Fruit fly (Drosophila melanogaster) whole organism, adult: ENCODE measurements around the gene Wdr81.

Source experiments
- CG11617 ChIP-seq: fragments of 200-800 bp; sonication (Bioruptor generic); optimal IDR thresholded peaks from 2 replicates; lab custom pipeline; 2017; ENCODE audit warnings: mild to moderate bottlenecking, missing biosample characterization, missing genetic modification reagents, missing genetic modification characterization
- CG12768 ChIP-seq: fragments of 200-800 bp; sonication (Bioruptor generic); optimal IDR thresholded peaks from 2 replicates; lab custom pipeline; 2017; ENCODE audit warnings: missing biosample characterization, missing genetic modification characterization, mild to moderate bottlenecking, moderate library complexity, missing genetic modification reagents
- CG14711 ChIP-seq: fragments of 200-800 bp; sonication (Bioruptor generic); optimal IDR thresholded peaks from 2 replicates; lab custom pipeline; 2018; ENCODE audit warnings: missing biosample characterization, mild to moderate bottlenecking, missing genetic modification characterization, moderate library complexity
- CG1620 ChIP-seq: fragments of 200-800 bp; sonication (Bioruptor generic); optimal IDR thresholded peaks from 2 replicates; lab custom pipeline; 2016; ENCODE audit warnings: missing biosample characterization, missing genetic modification characterization
- CG33017 ChIP-seq: fragments of 200-800 bp; sonication (Bioruptor generic); optimal IDR thresholded peaks from 2 replicates; lab custom pipeline; 2018; ENCODE audit warnings: missing biosample characterization, mild to moderate bottlenecking, missing genetic modification characterization, moderate library complexity
- CG5204 ChIP-seq: fragments of 200-800 bp; sonication (Bioruptor generic); optimal IDR thresholded peaks from 2 replicates; lab custom pipeline; 2016; ENCODE audit warnings: missing biosample characterization, missing genetic modification characterization
- CG7045 ChIP-seq: fragments of 200-800 bp; sonication (Bioruptor generic); optimal IDR thresholded peaks from 2 replicates; lab custom pipeline; 2017; ENCODE audit warnings: missing biosample characterization, mild to moderate bottlenecking, missing genetic modification characterization
- CG7101 ChIP-seq: fragments of 200-800 bp; sonication (Bioruptor generic); optimal IDR thresholded peaks from 2 replicates; lab custom pipeline; 2018; ENCODE audit warnings: missing biosample characterization, mild to moderate bottlenecking, missing genetic modification characterization, moderate library complexity
- Clk ChIP-seq: fragments of 200-800 bp; sonication (Bioruptor generic); optimal IDR thresholded peaks from 2 replicates; lab custom pipeline; 2017; ENCODE audit warnings: missing biosample characterization, missing genetic modification characterization
- Crg-1 ChIP-seq: fragments of 200-800 bp; sonication (Bioruptor generic); optimal IDR thresholded peaks from 2 replicates; lab custom pipeline; 2016; ENCODE audit warnings: missing biosample characterization, missing genetic modification characterization
- Hr96 ChIP-seq: fragments of 200-800 bp; sonication (Bioruptor generic); optimal IDR thresholded peaks from 2 replicates; lab custom pipeline; 2016; ENCODE audit warnings: missing biosample characterization, missing genetic modification characterization
- Mnt ChIP-seq: fragments of 200-800 bp; sonication (Bioruptor generic); optimal IDR thresholded peaks from 2 replicates; lab custom pipeline; 2016; ENCODE audit warnings: missing biosample characterization, mild to moderate bottlenecking, missing genetic modification characterization
- bab1 ChIP-seq: fragments of 200-800 bp; sonication (Bioruptor generic); optimal IDR thresholded peaks from 3 replicates; lab custom pipeline; 2019; ENCODE audit warnings: missing biosample characterization, mild to moderate bottlenecking, missing genetic modification characterization, moderate library complexity
- cic ChIP-seq: fragments of 200-800 bp; sonication (Bioruptor generic); optimal IDR thresholded peaks from 2 replicates; lab custom pipeline; 2017; ENCODE audit warnings: missing biosample characterization, mild to moderate bottlenecking, missing genetic modification characterization, moderate library complexity
- cnc ChIP-seq, 2 experiments: fragments of >200 bp; optimal IDR thresholded peaks; 2 replicates each; lab custom pipeline; 2017
- kay ChIP-seq: fragments of 200-800 bp; sonication (Bioruptor generic); peaks from one replicate; lab custom pipeline; 2016; ENCODE audit warnings: missing biosample characterization, missing genetic modification characterization, borderline replicate concordance
- ovo ChIP-seq: fragments of 200-800 bp; sonication (Bioruptor generic); optimal IDR thresholded peaks from 2 replicates; lab custom pipeline; 2016; ENCODE audit warnings: missing biosample characterization, missing genetic modification characterization
- pad ChIP-seq: fragments of 200-800 bp; sonication (Bioruptor generic); optimal IDR thresholded peaks from 3 replicates; lab custom pipeline; 2017; ENCODE audit warnings: missing biosample characterization, missing genetic modification characterization, mild to moderate bottlenecking, moderate library complexity, missing genetic modification reagents
- tj ChIP-seq: fragments of 200-800 bp; sonication (Bioruptor generic); optimal IDR thresholded peaks from 3 replicates; lab custom pipeline; 2017; ENCODE audit warnings: missing biosample characterization, mild to moderate bottlenecking, missing genetic modification characterization, moderate library complexity
- toe ChIP-seq: fragments of 200-800 bp; sonication (Bioruptor generic); optimal IDR thresholded peaks from 2 replicates; lab custom pipeline; 2016; ENCODE audit warnings: missing biosample characterization, missing genetic modification characterization

Wdr81 gene

dm6 chr2L:12020735-12021134, at the start of gene Wdr81:
Gene Wdr81, minus strand, starts transcription at chr2L:12020960.
- TF ChIP-seq toe (GFP tag; lab: Kevin White, UChicago), result no peak
- TF ChIP-seq bab1 (GFP tag; lab: Kevin White, UChicago), result peak; percentile 56
- no peak for TF ChIP-seq CG12768

- no peak for TF ChIP-seq Crg-1 (GFP tag; lab: Kevin White, UChicago)
- no peak for TF ChIP-seq tj (GFP tag; lab: Kevin White, UChicago)
- TF ChIP-seq cic (GFP tag; lab: Kevin White, UChicago), result no peak
- TF ChIP-seq CG14711, result no peak
- TF ChIP-seq bab1 (GFP tag; lab: Kevin White, UChicago), result no peak
- TF ChIP-seq CG33017 (tag; lab: Kevin White, UChicago), result no peak
- TF ChIP-seq CG1620, result no peak
- no peak for TF ChIP-seq CG11617 (GFP tag; lab: Kevin White, UChicago)
- no peak for TF ChIP-seq pad (GFP tag; lab: Kevin White, UChicago)
- no peak for TF ChIP-seq CG12768
- no peak for TF ChIP-seq toe (GFP tag; lab: Kevin White, UChicago)
- no peak for TF ChIP-seq kay (GFP tag; lab: Kevin White, UChicago)
- TF ChIP-seq Clk (GFP tag; lab: Kevin White, UChicago), result no peak
- TF ChIP-seq CG7101 (tag; lab: Kevin White, UChicago), result no peak
- no peak for TF ChIP-seq Mnt
- no peak for TF ChIP-seq cnc (optimal IDR thresholded peaks at IDR 0.05; lab: Kevin White, UChicago)
- TF ChIP-seq ovo (GFP tag; lab: Kevin White, UChicago), result no peak
- TF ChIP-seq Hr96, result no peak
Measured at dm6 chr2L:12066617-12067251, 46.0 kb upstream of the Wdr81 start, which contains the start of gene firl. Gene firl, minus strand, starts transcription at chr2L:12066775.

dm6 chr2L:12065683-12066386, 45.1 kb upstream of the Wdr81 start:
- TF ChIP-seq kay (GFP tag; lab: Kevin White, UChicago) (no peak), CG7045 (GFP tag; lab: Kevin White, UChicago) (peak; percentile 19), CG14711 (peak; percentile 34), CG12768 (peak; percentile 15), cnc (optimal IDR thresholded peaks at IDR 0.05; lab: Kevin White, UChicago) (no peak), CG11617 (GFP tag; lab: Kevin White, UChicago) (peak; percentile 29), CG33017 (tag; lab: Kevin White, UChicago) (peak; percentile 64), CG7101 (tag; lab: Kevin White, UChicago) (peak; percentile 51)

dm6 chr2L:12063035-12063434, 42.3 kb upstream of the Wdr81 start, which contains the start of gene Rab3-GAP:
Gene Rab3-GAP, minus strand, starts transcription at chr2L:12063184.
- TF ChIP-seq CG5204 (GFP tag; lab: Kevin White, UChicago), result no peak
- no peak for TF ChIP-seq ovo (GFP tag; lab: Kevin White, UChicago)
- TF ChIP-seq CG7101 (tag; lab: Kevin White, UChicago), result peak; percentile 13
- TF ChIP-seq kay (GFP tag; lab: Kevin White, UChicago), result no peak
- TF ChIP-seq CG33017 (tag; lab: Kevin White, UChicago), result no peak
- no peak for TF ChIP-seq CG12768
- TF ChIP-seq tj (GFP tag; lab: Kevin White, UChicago), result no peak
- TF ChIP-seq pad (GFP tag; lab: Kevin White, UChicago), result no peak
- TF ChIP-seq toe (GFP tag; lab: Kevin White, UChicago), result no peak
- no peak for TF ChIP-seq cic (GFP tag; lab: Kevin White, UChicago)
- TF ChIP-seq CG1620, result no peak
- TF ChIP-seq CG11617 (GFP tag; lab: Kevin White, UChicago), result peak; percentile 20
- TF ChIP-seq CG7045 (GFP tag; lab: Kevin White, UChicago), result no peak
- peak; percentile 47 for TF ChIP-seq bab1 (GFP tag; lab: Kevin White, UChicago)
- TF ChIP-seq Crg-1 (GFP tag; lab: Kevin White, UChicago), result no peak
- no peak for TF ChIP-seq cnc (optimal IDR thresholded peaks at IDR 0.05; lab: Kevin White, UChicago)
- TF ChIP-seq Hr96, result no peak
- TF ChIP-seq Mnt, result no peak
- TF ChIP-seq CG14711, result peak; percentile 29
- no peak for TF ChIP-seq Clk (GFP tag; lab: Kevin White, UChicago)

- peak; percentile 57 for TF ChIP-seq tj (GFP tag; lab: Kevin White, UChicago)
- peak; percentile 87 for TF ChIP-seq Mnt
- no peak for TF ChIP-seq CG5204 (GFP tag; lab: Kevin White, UChicago)
- TF ChIP-seq ovo (GFP tag; lab: Kevin White, UChicago), result no peak
- TF ChIP-seq pad (GFP tag; lab: Kevin White, UChicago), result no peak
- TF ChIP-seq CG12768, result peak; percentile 4
Measured at dm6 chr2L:12055837-12056388, 35.2 kb upstream of the Wdr81 start, which contains the start of the genes JhI-21, RpL7-like and CG34164. Gene JhI-21, minus strand, starts transcription at chr2L:12056042. Gene RpL7-like, plus strand, starts transcription at chr2L:12056326. Gene CG34164, plus strand, starts transcription at chr2L:12056348.

dm6 chr2L:12053365-12053764, 32.6 kb upstream of the Wdr81 start:
- TF ChIP-seq cic (GFP tag; lab: Kevin White, UChicago) (no peak), tj (GFP tag; lab: Kevin White, UChicago) (no peak), Clk (GFP tag; lab: Kevin White, UChicago) (no peak), Mnt (no peak), Crg-1 (GFP tag; lab: Kevin White, UChicago) (no peak), ovo (GFP tag; lab: Kevin White, UChicago) (no peak), toe (GFP tag; lab: Kevin White, UChicago) (no peak), bab1 (GFP tag; lab: Kevin White, UChicago) (no peak), CG33017 (tag; lab: Kevin White, UChicago) (no peak), CG7045 (GFP tag; lab: Kevin White, UChicago) (no peak), Hr96 (no peak), CG7101 (tag; lab: Kevin White, UChicago) (no peak), cnc (optimal IDR thresholded peaks at IDR 0.05; lab: Kevin White, UChicago) (no peak), CG11617 (GFP tag; lab: Kevin White, UChicago) (no peak), CG5204 (GFP tag; lab: Kevin White, UChicago) (no peak), CG12768 (no peak), CG1620 (no peak)
